Fruit fly (Drosophila melanogaster): ENCODE measurements around the gene Pgk.

Pgk gene

DNA sequence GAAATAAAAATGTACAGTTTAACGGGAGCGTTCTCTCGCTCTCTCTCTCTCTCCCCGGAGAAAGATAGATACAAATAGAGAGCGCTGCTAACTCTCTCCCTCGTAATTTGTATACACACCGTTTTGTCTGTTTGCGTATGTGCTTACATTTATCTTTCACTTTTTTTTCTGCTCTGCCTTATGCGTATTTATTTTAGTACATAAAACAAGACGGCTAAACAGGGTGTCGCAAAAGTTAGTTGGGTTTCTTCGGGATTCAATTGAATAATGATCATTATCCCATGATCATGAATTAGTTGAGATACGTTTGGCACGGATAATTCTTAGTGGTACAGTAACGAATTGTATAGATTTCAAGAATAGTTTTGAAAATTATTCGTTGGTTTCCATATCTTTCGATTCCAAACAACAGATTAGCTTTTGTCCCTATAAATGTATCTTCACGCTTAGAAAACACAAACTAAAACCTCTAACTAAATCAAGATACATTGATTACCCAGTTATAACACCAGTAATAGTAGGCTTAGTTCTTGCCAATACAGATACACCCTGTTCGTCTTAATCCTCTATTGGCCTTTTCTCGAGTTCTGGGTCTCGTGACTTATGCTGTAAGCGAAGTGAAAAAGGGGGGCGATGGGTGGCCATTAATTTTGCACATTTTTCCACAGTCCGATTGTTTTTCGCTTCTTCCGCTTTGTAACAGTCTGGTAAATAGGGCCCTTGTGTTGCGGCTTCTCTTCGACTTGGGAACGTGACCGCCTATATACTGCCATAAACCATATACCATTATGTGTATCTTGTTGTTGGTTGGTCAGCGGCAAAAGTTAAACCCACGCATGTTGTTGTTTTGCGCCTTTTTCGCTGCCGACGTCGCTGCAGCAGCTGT is 1.8 kb upstream of the Pgk start (continued):
- TF ChIP-seq CG6163 (GFP tag; IDR thresholded peaks at IDR 0.05) (no peak), spab (GFP tag; optimal IDR thresholded peaks at IDR 0.05) (peak; percentile 89), salr (GFP tag; optimal IDR thresholded peaks at IDR 0.05) (peak; percentile 68 to 94), Sox15 (GFP tag; optimal IDR thresholded peaks at IDR 0.05) (peak; percentile 76), CG8632 (GFP tag; optimal IDR thresholded peaks at IDR 0.05) (peak; percentile 81), esn (GFP tag; optimal IDR thresholded peaks at IDR 0.05) (peak; percentile 89), Sox14 (GFP tag; optimal IDR thresholded peaks at IDR 0.05) (peak; percentile 90), Eip75B (GFP tag; optimal IDR thresholded peaks at IDR 0.05) (peak; percentile 92), Ets21C (GFP tag; optimal IDR thresholded peaks at IDR 0.05) (peak; percentile 68), CG6276 (GFP tag; optimal IDR thresholded peaks at IDR 0.05) (peak; percentile 95), CG6808 (GFP tag; optimal IDR thresholded peaks at IDR 0.05) (peak; percentile 90), Gug (GFP tag; IDR thresholded peaks at IDR 0.05) (no peak), Met (GFP tag; optimal IDR thresholded peaks at IDR 0.05) (peak; percentile 92), Ets96B (tag; optimal IDR thresholded peaks at IDR 0.05) (peak; percentile 86), CG9139 (GFP tag; optimal IDR thresholded peaks at IDR 0.05) (peak; percentile 69), Eip93F (GFP tag; optimal IDR thresholded peaks at IDR 0.05) (peak; percentile 40), CG16779 (tag; optimal IDR thresholded peaks at IDR 0.05) (peak; percentile 80), fd59A (GFP tag; optimal IDR thresholded peaks at IDR 0.05) (peak; percentile 84), CG31627 (GFP tag; optimal IDR thresholded peaks at IDR 0.05) (peak; percentile 76), CG34406 (GFP tag; optimal IDR thresholded peaks at IDR 0.05) (peak; percentile 90), fkh (GFP tag; optimal IDR thresholded peaks at IDR 0.05) (peak; percentile 95), cyc (GFP tag; optimal IDR thresholded peaks at IDR 0.05) (peak; percentile 64), CG15336 (GFP tag; IDR thresholded peaks at IDR 0.05) (no peak), dsx (GFP tag; optimal IDR thresholded peaks at IDR 0.05; ENCODE audit: poor library complexity, severe bottlenecking) (peak; percentile 77), CG7368 (GFP tag; optimal IDR thresholded peaks at IDR 0.05) (peak; percentile 74), CG11902 (GFP tag; optimal IDR thresholded peaks at IDR 0.05) (peak; percentile 68), acj6 (GFP tag; optimal IDR thresholded peaks at IDR 0.05) (peak; percentile 87), achi (GFP tag; optimal IDR thresholded peaks at IDR 0.05) (peak; percentile 89), dac (GFP tag; optimal IDR thresholded peaks at IDR 0.05) (peak; percentile 91), lz (GFP tag; optimal IDR thresholded peaks at IDR 0.05) (peak; percentile 87), svp (GFP tag) (peak; percentile 92), CG10669 (GFP tag; optimal IDR thresholded peaks at IDR 0.05) (peak; percentile 92), OdsH (GFP tag; optimal IDR thresholded peaks at IDR 0.05) (peak; percentile 87), CG11762 (GFP tag; optimal IDR thresholded peaks at IDR 0.05; ENCODE audit: insufficient read depth) (peak; percentile 86), pdm3 (GFP tag; optimal IDR thresholded peaks at IDR 0.05) (peak; percentile 89), CG1621 (tag; optimal IDR thresholded peaks at IDR 0.05) (peak; percentile 80), Hr38 (GFP tag; optimal IDR thresholded peaks at IDR 0.05) (peak; percentile 23), net (GFP tag; optimal IDR thresholded peaks at IDR 0.05) (peak; percentile 91), vri (GFP tag; optimal IDR thresholded peaks at IDR 0.05) (no peak), CG6792 (GFP tag; optimal IDR thresholded peaks at IDR 0.05) (peak; percentile 83), Lpt (GFP tag; optimal IDR thresholded peaks at IDR 0.05) (peak; percentile 67)

Measured in whole organism, prepupa.